Fruit fly (Drosophila melanogaster): ENCODE measurements around the gene CG34166.

DNA sequence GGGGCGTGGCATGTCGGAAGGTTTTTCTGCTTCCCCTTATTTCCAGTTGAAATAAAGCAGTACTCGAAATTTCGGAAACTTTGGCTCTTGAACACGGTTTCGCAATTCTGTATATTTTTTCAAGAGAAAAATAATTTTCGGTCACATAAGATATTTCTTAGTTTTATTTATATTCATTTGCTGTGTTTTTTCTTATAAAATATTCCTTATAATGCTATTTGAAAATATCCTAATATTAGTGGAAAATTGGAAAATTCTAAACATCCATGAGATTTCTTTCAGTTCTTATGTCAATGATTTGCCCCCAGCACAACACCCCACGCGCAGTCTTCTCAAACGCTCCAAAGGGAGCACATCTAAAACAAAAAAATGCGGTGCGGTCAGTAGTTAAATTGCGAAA, 17.5 kb downstream of the CG34166 start, which contains the start of gene CG4691:
- no peak for TF ChIP-seq Sin3A (optimal IDR thresholded peaks at IDR 0.05)
- TF ChIP-seq psq (optimal IDR thresholded peaks at IDR 0.05) = no peak
- no peak for TF ChIP-seq h (optimal IDR thresholded peaks at IDR 0.05)

All from Kc167 (cell line).